Worm (Caenorhabditis elegans): ENCODE measurements around the gene C02F5.2.

DNA sequence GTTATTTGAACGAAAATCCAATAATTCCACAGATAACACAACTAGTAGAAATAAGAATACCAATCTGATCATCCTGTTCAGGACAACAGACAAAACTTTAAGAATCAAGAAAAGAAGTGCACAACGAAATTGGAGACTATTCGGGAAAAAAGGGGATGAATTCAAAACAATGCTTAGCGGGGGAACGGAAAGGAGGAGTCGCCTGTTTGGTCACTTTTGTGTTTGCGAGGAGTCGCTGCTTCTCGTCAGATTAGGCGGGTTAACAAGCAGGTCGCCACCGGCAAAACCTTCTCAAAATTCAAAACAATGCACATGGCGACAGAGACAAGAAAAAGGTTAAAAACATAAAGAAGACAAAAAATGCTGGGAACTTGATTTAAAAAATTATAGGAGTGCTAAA lies 39.6 kb upstream of the C02F5.2 start, which contains the start of gene C30A5.10:
- TF ChIP-seq ztf-4 (tag; optimal IDR thresholded peaks at IDR 0.05) (no peak), unc-130 (tag; optimal IDR thresholded peaks at IDR 0.05) (no peak), elt-2 (tag; optimal IDR thresholded peaks at IDR 0.05) (no peak), ama-1 (optimal IDR thresholded peaks at IDR 0.05) (no peak), mdl-1 (tag; optimal IDR thresholded peaks at IDR 0.05) (no peak)
